Fruit fly (Drosophila melanogaster): Measurements from ENCODE around the gene Pfdn2.

Pfdn2 gene

DNA sequence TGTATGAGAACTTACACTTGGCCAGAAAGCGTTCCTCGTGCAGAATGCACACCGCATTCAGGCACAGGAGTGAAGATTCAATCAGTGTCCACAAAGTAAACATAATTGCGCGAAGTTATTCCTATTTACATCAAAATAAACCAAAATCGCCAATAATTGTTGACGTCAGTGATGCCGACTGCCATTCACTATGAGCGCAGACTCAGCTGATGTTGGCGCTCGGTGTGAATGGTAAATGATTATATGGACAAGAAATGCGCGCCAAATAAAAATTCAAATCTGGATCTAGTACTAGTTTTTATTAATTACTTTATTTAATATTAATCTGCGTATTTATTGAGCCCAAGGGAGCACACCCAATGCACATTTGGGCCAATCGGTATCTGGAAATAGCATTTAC is 11.7 kb downstream of the Pfdn2 start, which contains the start of gene CG32069:
Gene CG32069, minus strand, starts transcription at position 174 of the 400 bp plus-strand sequence.
- no peak for TF ChIP-seq Jra (GFP tag; optimal IDR thresholded peaks at IDR 0.05)
- TF ChIP-seq CrebA (GFP tag; optimal IDR thresholded peaks at IDR 0.05; ENCODE audit: borderline replicate concordance), result no peak
- TF ChIP-seq h (GFP tag; optimal IDR thresholded peaks at IDR 0.05), result no peak
- TF ChIP-seq CG32264 (GFP tag; optimal IDR thresholded peaks at IDR 0.05), result no peak
- TF ChIP-seq sage (GFP tag; optimal IDR thresholded peaks at IDR 0.05), result no peak
- TF ChIP-seq Dfd (GFP tag; optimal IDR thresholded peaks at IDR 0.05), result no peak
- TF ChIP-seq HLH106 (tag; optimal IDR thresholded peaks at IDR 0.05), result no peak

DNA sequence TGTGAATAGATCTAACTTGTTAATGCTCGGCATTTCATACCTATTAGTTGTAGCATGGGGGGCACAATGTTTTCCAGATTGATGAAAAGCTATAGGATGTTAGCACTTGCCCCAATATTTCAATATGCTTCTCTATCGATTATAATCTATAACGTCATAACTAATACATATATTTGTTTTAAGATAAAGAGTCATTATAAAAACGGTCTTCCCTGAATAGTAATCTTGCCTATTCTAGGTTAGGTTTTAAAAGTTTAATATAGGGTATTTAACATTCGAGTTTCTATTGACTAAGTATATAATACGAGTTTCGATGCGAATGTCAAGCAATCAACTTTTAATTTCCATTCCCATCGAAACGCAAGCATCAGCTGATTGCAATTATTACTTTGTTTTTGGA is 13.0 kb downstream of the Pfdn2 start, which contains the start of the genes CG6321 and Blos2:
Gene CG6321, minus strand, starts transcription at position 25 of the 400 bp plus-strand sequence.
Gene Blos2, plus strand, starts transcription at position 372 of the 400 bp plus-strand sequence.
- peak; percentile 78 for TF ChIP-seq rgr (GFP tag; optimal IDR thresholded peaks at IDR 0.05)
- TF ChIP-seq CG9705 (GFP tag; optimal IDR thresholded peaks at IDR 0.05), result peak; percentile 29
- TF ChIP-seq Hnf4 (GFP tag; optimal IDR thresholded peaks at IDR 0.05), result peak; percentile 59
- no peak for TF ChIP-seq dsf (GFP tag; optimal IDR thresholded peaks at IDR 0.05; ENCODE audit: borderline replicate concordance)
- no peak for TF ChIP-seq Vsx2 (GFP tag; optimal IDR thresholded peaks at IDR 0.05; ENCODE audit: partially characterized antibody)
- TF ChIP-seq OdsH (GFP tag; optimal IDR thresholded peaks at IDR 0.05), result peak; percentile 72
- no peak for TF ChIP-seq dl (GFP tag; optimal IDR thresholded peaks at IDR 0.05; ENCODE audit: insufficient read depth in 1 of 2, partially characterized antibody in 2 of 2)
- no peak for TF ChIP-seq Rel (GFP tag; optimal IDR thresholded peaks at IDR 0.05)
- TF ChIP-seq Rel (tag; optimal IDR thresholded peaks at IDR 0.05), result peak; percentile 23
- TF ChIP-seq psq (GFP tag; optimal IDR thresholded peaks at IDR 0.05), result peak; percentile 50
- TF ChIP-seq fru (GFP tag; optimal IDR thresholded peaks at IDR 0.05), result peak; percentile 77
- no peak for TF ChIP-seq brk (GFP tag; optimal IDR thresholded peaks at IDR 0.05)
- TF ChIP-seq CG32264 (GFP tag; optimal IDR thresholded peaks at IDR 0.05), result peak; percentile 18
- TF ChIP-seq sage (GFP tag; optimal IDR thresholded peaks at IDR 0.05), result peak; percentile 31
- no peak for TF ChIP-seq jim (GFP tag; optimal IDR thresholded peaks at IDR 0.05)
- TF ChIP-seq Dfd (GFP tag; optimal IDR thresholded peaks at IDR 0.05), result no peak
- TF ChIP-seq Hr78 (GFP tag; optimal IDR thresholded peaks at IDR 0.05), result no peak
- TF ChIP-seq Sp1 (GFP tag; optimal IDR thresholded peaks at IDR 0.05), result peak; percentile 77
- TF ChIP-seq foxo (GFP tag; optimal IDR thresholded peaks at IDR 0.05), result peak in 1 of 2 experiments; percentile 82
- TF ChIP-seq lola (GFP tag; optimal IDR thresholded peaks at IDR 0.05), result no peak
- no peak for TF ChIP-seq Myc (optimal IDR thresholded peaks at IDR 0.05)
- no peak for TF ChIP-seq Hr83 (GFP tag; optimal IDR thresholded peaks at IDR 0.05; ENCODE audit: poor library complexity, severe bottlenecking)
- TF ChIP-seq CrebA (GFP tag; optimal IDR thresholded peaks at IDR 0.05; ENCODE audit: borderline replicate concordance), result no peak
- no peak for TF ChIP-seq Mio (GFP tag; optimal IDR thresholded peaks at IDR 0.05)
- TF ChIP-seq sv (GFP tag; optimal IDR thresholded peaks at IDR 0.05), result peak; percentile 23
- TF ChIP-seq usp (GFP tag; optimal IDR thresholded peaks at IDR 0.05), result no peak
- no peak for TF ChIP-seq dmrt93B (GFP tag; optimal IDR thresholded peaks at IDR 0.05)
- TF ChIP-seq HLH106 (tag; optimal IDR thresholded peaks at IDR 0.05), result peak; percentile 74
- TF ChIP-seq h (GFP tag; optimal IDR thresholded peaks at IDR 0.05), result peak; percentile 84
- peak; percentile 63 for TF ChIP-seq br (GFP tag; optimal IDR thresholded peaks at IDR 0.05)
- TF ChIP-seq Abd-B (GFP tag; optimal IDR thresholded peaks at IDR 0.05), result no peak
- TF ChIP-seq GATAd (GFP tag; optimal IDR thresholded peaks at IDR 0.05), result no peak
- TF ChIP-seq Dif (GFP tag; optimal IDR thresholded peaks at IDR 0.05; ENCODE audit: partially characterized antibody), result no peak
- TF ChIP-seq ey (GFP tag; optimal IDR thresholded peaks at IDR 0.05), result peak; percentile 66
- peak; percentile 80 for TF ChIP-seq woc (GFP tag; optimal IDR thresholded peaks at IDR 0.05)
- no peak for TF ChIP-seq N (GFP tag; optimal IDR thresholded peaks at IDR 0.05)
- no peak for TF ChIP-seq pan (optimal IDR thresholded peaks at IDR 0.05)
- TF ChIP-seq Jra (GFP tag; optimal IDR thresholded peaks at IDR 0.05), result peak; percentile 37
- TF ChIP-seq tai (GFP tag; optimal IDR thresholded peaks at IDR 0.05), result no peak

DNA sequence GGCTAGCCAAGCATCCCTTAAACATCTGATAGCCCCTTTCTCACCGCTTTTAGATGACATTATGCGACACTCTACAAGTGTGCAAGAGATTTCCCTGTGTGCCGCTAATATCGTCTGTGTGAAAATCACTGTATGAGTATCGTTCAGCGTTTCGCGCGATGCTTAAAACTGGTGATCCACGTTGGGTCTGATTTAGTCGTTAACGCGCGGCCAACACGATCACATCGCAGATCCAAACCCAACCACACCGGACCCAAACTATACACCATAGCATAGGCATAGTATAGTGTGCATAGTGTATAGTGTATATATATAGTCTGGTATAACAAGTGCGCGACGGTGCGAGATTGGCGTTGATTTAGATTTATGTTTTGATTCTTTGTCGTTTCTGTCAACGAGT is 20.3 kb downstream of the Pfdn2 start, which contains the start of gene CG7888:
Gene CG7888, plus strand, starts transcription at position 193 of the 400 bp plus-strand sequence.
- no peak for TF ChIP-seq h (GFP tag; optimal IDR thresholded peaks at IDR 0.05)
- no peak for TF ChIP-seq jim (GFP tag; optimal IDR thresholded peaks at IDR 0.05)
- no peak for TF ChIP-seq OdsH (GFP tag; optimal IDR thresholded peaks at IDR 0.05)
- no peak for TF ChIP-seq N (GFP tag; optimal IDR thresholded peaks at IDR 0.05)
- TF ChIP-seq tai (GFP tag; optimal IDR thresholded peaks at IDR 0.05), result no peak
- no peak for TF ChIP-seq fru (GFP tag; optimal IDR thresholded peaks at IDR 0.05)
- TF ChIP-seq br (GFP tag; optimal IDR thresholded peaks at IDR 0.05), result no peak
- no peak for TF ChIP-seq Hnf4 (GFP tag; optimal IDR thresholded peaks at IDR 0.05)
- TF ChIP-seq ey (GFP tag; optimal IDR thresholded peaks at IDR 0.05), result no peak

All from whole organism, wandering third instar larva.